Worm (Caenorhabditis elegans) whole organism, young adult: ENCODE results near the gene Y54G2A.13.
"Not testable (repeated sequence)": the region's sequence is repeated elsewhere in the genome, so short reads cannot be mapped to it uniquely, and the experiment has no call there.

ENCODE experiments used
- B0035.1 ChIP-seq: sonication (generic microtip); optimal IDR thresholded peaks from 2 replicates; lab custom pipeline; 2016; ENCODE audit warnings: missing genetic modification characterization, mild to moderate bottlenecking, missing compliant biosample characterization, missing genotype, missing genetic modification reagents
- C06A6.2 ChIP-seq: fragments of 200-800 bp; sonication (Bioruptor generic); conservative IDR thresholded peaks from 2 replicates; pipeline ENCODE4 v1.3.6; 2022; ENCODE audit warnings: missing genetic modification characterization, missing compliant biosample characterization
- C17E4.6 ChIP-seq: fragments of 200-800 bp; sonication (Bioruptor generic); IDR thresholded peaks from 2 replicates; pipeline ENCODE4 v1.3.6; 2022; ENCODE audit warnings: missing genetic modification reagents, missing genetic modification characterization, missing compliant biosample characterization
- D2030.7 ChIP-seq: fragments of 200-800 bp; sonication (Bioruptor generic); IDR thresholded peaks from 2 replicates; pipeline ENCODE4 v1.3.6; 2022; ENCODE audit warnings: missing genetic modification reagents, missing genetic modification characterization, missing compliant biosample characterization
- F10E7.11 ChIP-seq: sonication (generic microtip); optimal IDR thresholded peaks from 2 replicates; lab custom pipeline; 2017; ENCODE audit warnings: mild to moderate bottlenecking, missing genetic modification characterization, moderate library complexity, missing compliant biosample characterization
- F22D6.2 ChIP-seq: sonication (generic microtip); optimal IDR thresholded peaks from 2 replicates; lab custom pipeline; 2016; ENCODE audit warnings: mild to moderate bottlenecking, missing genetic modification characterization, missing compliant biosample characterization
- F33H1.4 ChIP-seq: fragments of 200-800 bp; sonication (Bioruptor generic); IDR thresholded peaks from 2 replicates; pipeline ENCODE4 v1.3.6; 2022; ENCODE audit warnings: missing genetic modification reagents, missing genetic modification characterization, missing compliant biosample characterization
- F39B2.1 ChIP-seq: fragments of 200-800 bp; sonication (Bioruptor generic); IDR thresholded peaks from 2 replicates; pipeline ENCODE4 v1.3.6; 2022; ENCODE audit warnings: missing genetic modification reagents, missing genetic modification characterization, missing compliant biosample characterization
- F55B11.4 ChIP-seq: sonication (generic microtip); optimal IDR thresholded peaks from 2 replicates; lab custom pipeline; 2016; ENCODE audit warnings: missing compliant biosample characterization, missing genetic modification characterization, borderline replicate concordance; ENCODE audit not compliant: insufficient read depth
- T26A5.8 ChIP-seq: sonication (generic microtip); optimal IDR thresholded peaks from 2 replicates; lab custom pipeline; 2016; ENCODE audit warnings: missing genetic modification characterization, missing compliant biosample characterization
- Y79H2A.3 ChIP-seq: fragments of 200-800 bp; sonication (Bioruptor generic); conservative IDR thresholded peaks from 2 replicates; pipeline ENCODE4 v1.3.6; 2022; ENCODE audit warnings: missing genetic modification reagents, missing genetic modification characterization, missing compliant biosample characterization
- Y95B8A.8 ChIP-seq: fragments of 200-800 bp; sonication (Bioruptor generic); IDR thresholded peaks from 2 replicates; pipeline ENCODE4 v1.3.6; 2022; ENCODE audit warnings: missing genetic modification reagents, missing genetic modification characterization, missing compliant biosample characterization
- ZK185.1 ChIP-seq: sonication (generic microtip); optimal IDR thresholded peaks from 2 replicates; lab custom pipeline; 2016; ENCODE audit warnings: mild to moderate bottlenecking, missing genetic modification characterization, missing compliant biosample characterization; ENCODE audit not compliant: poor library complexity, severe bottlenecking
- aptf-2 ChIP-seq: fragments of 200-800 bp; sonication (Bioruptor generic); conservative IDR thresholded peaks from 2 replicates; pipeline ENCODE4 v1.3.6; 2022; ENCODE audit warnings: missing genetic modification reagents, missing genetic modification characterization, missing compliant biosample characterization
- atf-7 ChIP-seq: sonication (generic microtip); optimal IDR thresholded peaks from 2 replicates; lab custom pipeline; 2017; ENCODE audit warnings: mild to moderate bottlenecking, missing genetic modification characterization, missing compliant biosample characterization
- attf-5 ChIP-seq: fragments of 200-800 bp; sonication (Bioruptor generic); optimal IDR thresholded peaks from 2 replicates; lab custom pipeline; 2018; ENCODE audit warnings: mild to moderate bottlenecking, missing genetic modification characterization, missing compliant biosample characterization
- attf-6 ChIP-seq: fragments of 200-800 bp; sonication (Bioruptor generic); IDR thresholded peaks from 2 replicates; pipeline ENCODE4 v1.3.6; 2022; ENCODE audit warnings: missing genetic modification reagents, missing genetic modification characterization, missing compliant biosample characterization
- bed-1 ChIP-seq: fragments of 200-800 bp; sonication (Bioruptor generic); IDR thresholded peaks from 2 replicates; pipeline ENCODE4 v1.3.6; 2022; ENCODE audit warnings: missing genetic modification reagents, missing genetic modification characterization, missing compliant biosample characterization
- ccch-3 ChIP-seq: fragments of 200-800 bp; sonication (Bioruptor generic); optimal IDR thresholded peaks from 2 replicates; lab custom pipeline; 2018; ENCODE audit warnings: mild to moderate bottlenecking, missing genetic modification characterization, missing compliant biosample characterization
- ceh-27 ChIP-seq: fragments of 200-800 bp; sonication (Bioruptor generic); optimal IDR thresholded peaks from 2 replicates; lab custom pipeline; 2018; ENCODE audit warnings: mild to moderate bottlenecking, missing genetic modification characterization, moderate library complexity, missing compliant biosample characterization
- ceh-40 ChIP-seq: fragments of 200-800 bp; sonication (Bioruptor generic); IDR thresholded peaks from 2 replicates; pipeline ENCODE4 v1.3.6; 2022; ENCODE audit warnings: missing genetic modification characterization, missing compliant biosample characterization
- ceh-79 ChIP-seq: sonication (generic microtip); optimal IDR thresholded peaks from 2 replicates; lab custom pipeline; 2017; ENCODE audit warnings: mild to moderate bottlenecking, missing genetic modification characterization, missing compliant biosample characterization
- die-1 ChIP-seq: sonication (generic microtip); optimal IDR thresholded peaks from 2 replicates; lab custom pipeline; 2016; ENCODE audit warnings: missing genotype, mild to moderate bottlenecking, missing genetic modification characterization, missing compliant biosample characterization
- ets-4 ChIP-seq: fragments of 200-800 bp; sonication (Bioruptor generic); optimal IDR thresholded peaks from 2 replicates; lab custom pipeline; 2018; ENCODE audit warnings: mild to moderate bottlenecking, missing genetic modification characterization, missing compliant biosample characterization
- gei-17 ChIP-seq: fragments of 200-800 bp; sonication (Bioruptor generic); optimal IDR thresholded peaks from 2 replicates; lab custom pipeline; 2018; ENCODE audit warnings: mild to moderate bottlenecking, missing genetic modification characterization, missing compliant biosample characterization
- hsf-1 ChIP-seq: fragments of 200-800 bp; sonication (Bioruptor generic); IDR thresholded peaks from 2 replicates; pipeline ENCODE4 v1.3.6; 2022; ENCODE audit warnings: missing genetic modification reagents, missing genetic modification characterization, missing compliant biosample characterization
- let-607 ChIP-seq, 2 experiments: fragments of 200-800 bp in 1 of 2; sonication (Bioruptor generic) in 1 of 2; sonication (generic microtip) in 1 of 2; optimal IDR thresholded peaks; 2 replicates each; lab custom pipeline; 2016 to 2018; ENCODE audit warnings: mild to moderate bottlenecking in 2 of 2, missing compliant biosample characterization in 2 of 2, missing genetic modification characterization in 2 of 2, moderate library complexity in 2 of 2, missing genotype in 1 of 2
- lin-40 ChIP-seq: sonication (generic microtip); optimal IDR thresholded peaks from 2 replicates; lab custom pipeline; 2016; ENCODE audit warnings: missing genetic modification characterization, mild to moderate bottlenecking, missing compliant biosample characterization, missing genotype, missing genetic modification reagents
- lir-1 ChIP-seq: fragments of 200-800 bp; sonication (Bioruptor generic); conservative IDR thresholded peaks from 2 replicates; pipeline ENCODE4 v1.3.6; 2022; ENCODE audit warnings: missing genetic modification reagents, missing genetic modification characterization, missing compliant biosample characterization
- madf-6 ChIP-seq: fragments of 200-800 bp; sonication (Bioruptor generic); IDR thresholded peaks from 2 replicates; pipeline ENCODE4 v1.3.6; 2022; ENCODE audit warnings: missing genetic modification reagents, missing genetic modification characterization, missing compliant biosample characterization
- nhr-27 ChIP-seq: fragments of 200-800 bp; sonication (Bioruptor generic); optimal IDR thresholded peaks from 2 replicates; lab custom pipeline; 2018; ENCODE audit warnings: mild to moderate bottlenecking, missing genetic modification characterization, moderate library complexity, missing compliant biosample characterization
- nhr-90 ChIP-seq: sonication (generic microtip); optimal IDR thresholded peaks from 2 replicates; lab custom pipeline; 2016; ENCODE audit warnings: missing genotype, mild to moderate bottlenecking, missing genetic modification characterization, missing compliant biosample characterization
- pbrm-1 ChIP-seq: fragments of 200-800 bp; sonication (Bioruptor generic); IDR thresholded peaks from 2 replicates; pipeline ENCODE4 v1.3.6; 2022; ENCODE audit warnings: missing genetic modification reagents, missing genetic modification characterization, missing compliant biosample characterization
- rcor-1 ChIP-seq: fragments of 200-800 bp; sonication (Bioruptor generic); IDR thresholded peaks from 2 replicates; pipeline ENCODE4 v1.3.6; 2022; ENCODE audit warnings: missing genetic modification reagents, missing genetic modification characterization, missing compliant biosample characterization
- repo-1 ChIP-seq: sonication (generic microtip); optimal IDR thresholded peaks from 2 replicates; lab custom pipeline; 2017; ENCODE audit warnings: mild to moderate bottlenecking, missing genetic modification characterization, missing compliant biosample characterization
- rpc-1 ChIP-seq, 2 experiments: fragments of 150-350 bp in 1 of 2; sonication (generic microtip) in 1 of 2; optimal IDR thresholded peaks; 2 replicates each; lab custom pipeline; 2014 to 2018; ENCODE audit warnings: missing biosample characterization in 1 of 2, missing genetic modification characterization in 1 of 2, missing genetic modification reagents in 1 of 2, missing genotype in 1 of 2
- sdz-38 ChIP-seq: sonication (generic microtip); optimal IDR thresholded peaks from 2 replicates; lab custom pipeline; 2016; ENCODE audit warnings: missing genotype, missing genetic modification characterization, missing compliant biosample characterization
- snpc-1.1 ChIP-seq: sonication (generic microtip); optimal IDR thresholded peaks from 2 replicates; lab custom pipeline; 2017; ENCODE audit warnings: missing genetic modification characterization, mild to moderate bottlenecking, missing compliant biosample characterization, antibody characterized with exemption, moderate library complexity, missing genotype, missing genetic modification reagents; ENCODE audit not compliant: insufficient read depth
- snpc-1.3 ChIP-seq: sonication (generic microtip); optimal IDR thresholded peaks from 2 replicates; lab custom pipeline; 2017; ENCODE audit warnings: missing genetic modification characterization, mild to moderate bottlenecking, missing compliant biosample characterization, antibody characterized with exemption, moderate library complexity, missing genotype, missing genetic modification reagents; ENCODE audit not compliant: insufficient read depth
- snpc-3.4 ChIP-seq: sonication (generic microtip); optimal IDR thresholded peaks from 2 replicates; lab custom pipeline; 2017; ENCODE audit warnings: missing genetic modification characterization, mild to moderate bottlenecking, missing compliant biosample characterization, antibody characterized with exemption, moderate library complexity, missing genotype, missing genetic modification reagents
- sptf-2 ChIP-seq: fragments of 200-800 bp; sonication (Bioruptor generic); optimal IDR thresholded peaks from 2 replicates; lab custom pipeline; 2018; ENCODE audit warnings: mild to moderate bottlenecking, missing genetic modification characterization, missing compliant biosample characterization
- unc-62 ChIP-seq: fragments of 150-350 bp; optimal IDR thresholded peaks from 2 replicates; lab custom pipeline; 2014; ENCODE audit warnings: missing biosample characterization, missing genetic modification reagents, missing genetic modification characterization
- zfh-2 ChIP-seq: fragments of 200-800 bp; sonication (Bioruptor generic); conservative IDR thresholded peaks from 2 replicates; pipeline ENCODE4 v1.3.6; 2022; ENCODE audit warnings: missing genetic modification reagents, missing genetic modification characterization, missing compliant biosample characterization
- ztf-18 ChIP-seq: sonication (generic microtip); optimal IDR thresholded peaks from 2 replicates; lab custom pipeline; 2016; ENCODE audit warnings: missing genotype, mild to moderate bottlenecking, missing genetic modification characterization, missing compliant biosample characterization
- ztf-3 ChIP-seq: fragments of 200-800 bp; sonication (Bioruptor generic); optimal IDR thresholded peaks from 2 replicates; lab custom pipeline; 2018; ENCODE audit warnings: mild to moderate bottlenecking, missing genetic modification characterization, missing compliant biosample characterization
- ztf-6 ChIP-seq: fragments of 200-800 bp; sonication (Bioruptor generic); IDR thresholded peaks from 2 replicates; pipeline ENCODE4 v1.3.6; 2022; ENCODE audit warnings: missing genetic modification reagents, missing genetic modification characterization, missing compliant biosample characterization

Gene Y54G2A.13

ce11 chrIV:2801558-2801957, 18.0 kb downstream of the Y54G2A.13 start, which contains the start of gene Y54G2A.44:
Y54G2A.44 (plus strand) TSS chrIV:2801858.
- not testable (repeated sequence) for TF ChIP-seq ceh-40 (GFP tag; lab: Robert Waterston, UW); F10E7.11 (tag; lab: Kevin White, UChicago); Y79H2A.3

ce11 chrIV:2801004-2801403, 18.5 kb downstream of the Y54G2A.13 start:
- TF ChIP-seq ZK185.1 (tag; lab: Kevin White, UChicago) (peak; percentile 12), unc-62 (GFP tag; lab: Kevin White, UChicago) (no peak), ztf-3 (GFP tag; lab: Kevin White, UChicago) (no peak), C06A6.2 (no peak), zfh-2 (GFP tag; lab: Robert Waterston, UW) (no peak), nhr-90 (tag; lab: Kevin White, UChicago) (peak; percentile 71), rcor-1 (GFP tag; lab: Robert Waterston, UW) (0 out of 2 replicates have a peak, but pooled peaks have one; percentile 46), attf-6 (GFP tag; lab: Robert Waterston, UW) (no peak), B0035.1 (tag; lab: Kevin White, UChicago) (no peak), bed-1 (GFP tag; lab: Robert Waterston, UW) (no peak), sdz-38 (tag; lab: Kevin White, UChicago) (no peak), madf-6 (GFP tag; lab: Robert Waterston, UW) (peak; percentile 63), ztf-18 (tag; lab: Kevin White, UChicago) (peak; percentile 69), lin-40 (tag; lab: Kevin White, UChicago) (no peak), sptf-2 (GFP tag; lab: Kevin White, UChicago) (no peak), F22D6.2 (tag; lab: Kevin White, UChicago) (no peak), F39B2.1 (GFP tag; lab: Robert Waterston, UW) (no peak), repo-1 (no peak), ets-4 (GFP tag; lab: Kevin White, UChicago) (no peak), ccch-3 (no peak), ceh-79 (tag; lab: Kevin White, UChicago) (no peak), die-1 (tag; lab: Kevin White, UChicago) (peak; percentile 71), F33H1.4 (GFP tag; lab: Robert Waterston, UW) (peak; percentile 38; the same call in 1 of the 2 replicates), snpc-1.1 (no peak), ztf-6 (GFP tag; lab: Robert Waterston, UW) (no peak), attf-5 (peak; percentile 11), D2030.7 (peak; percentile 77), hsf-1 (GFP tag; lab: Robert Waterston, UW) (peak; percentile 71), snpc-1.3 (tag; lab: Kevin White, UChicago) (peak; percentile 62), pbrm-1 (0 out of 2 replicates have a peak, but pooled peaks have one; percentile 46), T26A5.8 (tag; lab: Kevin White, UChicago) (no peak), aptf-2 (GFP tag; lab: Robert Waterston, UW) (no peak), nhr-27 (no peak), let-607 (tag; optimal IDR thresholded peaks at IDR 0.05; lab: Kevin White, UChicago) (peak in 1 of 2 experiments; percentile 29), gei-17 (no peak), lir-1 (GFP tag; lab: Robert Waterston, UW) (no peak), C17E4.6 (GFP tag; lab: Robert Waterston, UW) (no peak), rpc-1 (optimal IDR thresholded peaks at IDR 0.05; lab: Kevin White, UChicago) (peak; percentile 68), rpc-1 (tag; optimal IDR thresholded peaks at IDR 0.05; lab: Kevin White, UChicago) (peak; percentile 90), snpc-3.4 (tag; lab: Kevin White, UChicago) (peak; percentile 80), atf-7 (tag; lab: Kevin White, UChicago) (no peak), ceh-27 (GFP tag; lab: Kevin White, UChicago) (no peak), F55B11.4 (tag; lab: Kevin White, UChicago) (no peak), Y95B8A.8 (GFP tag; lab: Robert Waterston, UW) (no peak)
